Worm (Caenorhabditis elegans): ENCODE data around the gene gst-37.

The gst-37 gene

DNA sequence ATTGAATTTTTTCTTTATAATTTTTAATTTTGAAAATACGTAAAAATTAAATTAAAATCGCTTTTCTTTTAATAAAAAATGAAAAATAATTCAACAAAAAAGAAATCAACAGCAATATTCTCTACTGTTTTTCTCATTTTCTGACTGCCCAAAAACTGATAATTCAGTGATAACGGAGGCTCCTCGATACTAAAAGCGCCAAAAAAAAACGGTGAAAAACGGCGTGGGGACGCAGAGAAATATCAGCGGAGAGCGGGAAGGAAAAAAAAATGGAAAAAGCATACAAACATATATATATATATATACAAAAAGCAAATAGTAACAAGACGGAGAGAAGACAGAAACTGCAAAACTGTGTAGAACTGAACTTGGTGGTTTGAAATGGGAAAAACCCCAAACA, 38.3 kb upstream of the gst-37 start:
- TF ChIP-seq Y67H2A.10 (GFP tag; conservative IDR thresholded peaks at IDR 0.05) = no peak
- peak; percentile 61 for TF ChIP-seq nhr-80 (tag; optimal IDR thresholded peaks at IDR 0.05)
- TF ChIP-seq rec-8 (tag; optimal IDR thresholded peaks at IDR 0.05) = no peak
- no peak for TF ChIP-seq mes-4 (tag; optimal IDR thresholded peaks at IDR 0.05)
- no peak for TF ChIP-seq unc-130 (GFP tag; optimal IDR thresholded peaks at IDR 0.05)
- TF ChIP-seq Y56A3A.18 (GFP tag; IDR thresholded peaks at IDR 0.05) = no peak
- no peak for TF ChIP-seq egl-18 (GFP tag; IDR thresholded peaks at IDR 0.05)
- TF ChIP-seq cebp-1 (GFP tag; IDR thresholded peaks at IDR 0.05) = no peak
- peak; percentile 32 for TF ChIP-seq cebp-1 (tag; optimal IDR thresholded peaks at IDR 0.05)
- no peak for TF ChIP-seq akir-1 (GFP tag; optimal IDR thresholded peaks at IDR 0.05)

ce11 chrV:1886997-1887396, 34.4 kb upstream of the gst-37 start:
- TF ChIP-seq mes-4 (tag; optimal IDR thresholded peaks at IDR 0.05) (no peak), Y95B8A.8 (GFP tag; IDR thresholded peaks at IDR 0.05) (no peak), mxl-1 (tag; optimal IDR thresholded peaks at IDR 0.05) (no peak), ZK185.1 (tag; optimal IDR thresholded peaks at IDR 0.05; ENCODE audit: poor library complexity, severe bottlenecking) (no peak), F10E7.11 (tag; optimal IDR thresholded peaks at IDR 0.05) (no peak), B0336.3 (GFP tag; IDR thresholded peaks at IDR 0.05) (no peak), T26A5.8 (tag; optimal IDR thresholded peaks at IDR 0.05) (no peak), ceh-58 (GFP tag; IDR thresholded peaks at IDR 0.05) (no peak), dpff-1 (tag; optimal IDR thresholded peaks at IDR 0.05) (no peak), hmg-1.2 (GFP tag; IDR thresholded peaks at IDR 0.05) (no peak), F23B12.7 (tag; optimal IDR thresholded peaks at IDR 0.05; ENCODE audit: insufficient read depth) (no peak), unc-130 (GFP tag; optimal IDR thresholded peaks at IDR 0.05) (no peak)

DNA sequence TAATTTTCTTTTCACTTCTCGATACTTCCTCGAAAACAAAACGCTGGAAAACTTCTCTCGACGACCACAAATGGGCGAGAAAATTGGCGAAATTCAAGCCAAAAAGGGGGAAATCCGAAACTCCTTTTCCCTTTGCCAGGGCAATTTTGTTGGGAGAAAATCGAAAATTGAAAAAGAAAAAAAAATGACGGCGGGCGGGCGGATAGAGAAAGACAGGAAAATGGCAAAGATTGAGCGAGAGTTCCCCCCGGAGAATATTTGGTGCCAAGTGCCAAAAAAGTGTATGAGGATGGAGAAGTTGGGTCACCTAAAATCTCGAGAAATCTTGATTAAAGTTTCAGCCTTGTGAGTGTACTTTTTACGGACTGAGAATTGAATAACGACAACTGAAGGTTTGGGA, 33.1 kb upstream of the gst-37 start:
- TF ChIP-seq zfh-2 (GFP tag; conservative IDR thresholded peaks at IDR 0.05) = peak; percentile 34; the same call in 1 of the 2 replicates
- no peak for TF ChIP-seq F55B11.4 (tag; optimal IDR thresholded peaks at IDR 0.05; ENCODE audit: borderline replicate concordance, insufficient read depth)
- no peak for TF ChIP-seq snpc-1.3 (tag; optimal IDR thresholded peaks at IDR 0.05; ENCODE audit: insufficient read depth)

DNA sequence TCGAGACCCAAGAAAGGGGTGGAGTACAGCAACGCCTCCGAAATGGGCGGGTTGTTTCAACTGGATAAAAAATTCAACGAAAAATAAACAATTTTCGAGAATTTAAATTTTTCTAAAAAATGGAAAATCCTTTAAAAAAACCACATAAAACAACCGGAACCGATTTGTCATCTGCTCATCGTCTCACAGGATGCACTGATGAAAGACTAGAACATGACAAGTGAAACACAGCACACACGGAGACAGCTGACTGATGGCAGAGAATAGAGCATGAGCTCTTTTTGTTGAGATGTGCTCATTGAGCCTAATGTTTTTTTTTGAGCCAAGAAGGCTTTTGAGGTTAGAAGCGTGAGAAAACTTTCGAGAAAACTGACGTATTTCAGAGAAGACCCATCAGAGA, 31.4 kb upstream of the gst-37 start:
- TF ChIP-seq cebp-1 (GFP tag; IDR thresholded peaks at IDR 0.05) (no peak), cebp-1 (tag; optimal IDR thresholded peaks at IDR 0.05) (peak; percentile 26), K12H6.12 (tag; optimal IDR thresholded peaks at IDR 0.05) (no peak), nhr-120 (GFP tag; IDR thresholded peaks at IDR 0.05) (no peak), lir-1 (GFP tag; conservative IDR thresholded peaks at IDR 0.05) (no peak)

DNA sequence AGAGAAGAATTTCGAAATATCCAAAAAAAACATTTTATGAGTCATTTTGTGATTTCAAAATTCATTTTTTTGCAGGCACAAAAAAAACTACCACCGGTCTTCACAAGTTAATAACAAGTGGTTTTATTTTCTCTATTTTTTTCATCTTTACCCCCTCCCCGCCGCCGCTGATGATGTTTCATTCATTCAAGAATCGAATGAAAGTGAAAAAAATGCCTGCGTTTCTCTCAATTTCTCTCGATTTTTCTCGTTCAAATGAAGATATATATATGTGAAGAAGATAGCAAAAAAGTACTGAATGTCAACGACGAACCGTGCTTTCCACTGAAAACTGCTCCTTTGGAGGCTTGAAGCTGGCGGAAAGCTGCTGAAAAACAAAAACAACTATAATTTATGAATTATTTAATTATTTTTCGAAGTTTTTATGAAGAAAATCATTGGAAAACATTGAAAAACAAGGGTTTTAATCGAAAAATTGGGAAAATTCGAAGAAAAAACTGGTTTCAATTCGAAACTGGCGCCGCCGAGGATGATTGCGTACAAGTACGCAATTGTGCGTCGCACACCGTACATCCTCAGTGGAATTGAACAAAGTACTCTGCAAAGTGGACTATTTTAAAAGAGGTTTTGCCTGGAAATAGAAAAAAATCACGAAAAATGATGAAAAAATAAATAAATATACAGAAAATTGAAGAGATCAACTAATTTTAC, 28.7 kb upstream of the gst-37 start, which contains the start of gene zig-11:
zig-11 (minus strand) TSS at position 373 of the 711 bp plus-strand sequence.
- no peak for TF ChIP-seq hlh-12 (tag; optimal IDR thresholded peaks at IDR 0.05)
- TF ChIP-seq cebp-1 (GFP tag; IDR thresholded peaks at IDR 0.05) = no peak
- TF ChIP-seq cebp-1 (tag; optimal IDR thresholded peaks at IDR 0.05) = peak; percentile 53
- TF ChIP-seq efl-1 (GFP tag; optimal IDR thresholded peaks at IDR 0.05) = peak; percentile 69
- peak; percentile 13 for TF ChIP-seq F23B12.7 (tag; optimal IDR thresholded peaks at IDR 0.05; ENCODE audit: insufficient read depth)
- TF ChIP-seq lsl-1 (GFP tag; optimal IDR thresholded peaks at IDR 0.05) = peak; percentile 16
- TF ChIP-seq lin-54 (GFP tag; optimal IDR thresholded peaks at IDR 0.05) = peak; percentile 61
- peak in 1 of 3 experiments; percentile 32 for TF ChIP-seq lin-35 (GFP tag; optimal IDR thresholded peaks at IDR 0.05)
- no peak for TF ChIP-seq cebp-2 (GFP tag; IDR thresholded peaks at IDR 0.05)

Measured in whole organism, young adult.